Worm (Caenorhabditis elegans) whole organism, mixed stage, embryonic: ENCODE measurements around the gene T28A8.6.

Experiments
- M03D4.4 ChIP-seq: sonication (generic microtip); optimal IDR thresholded peaks from 2 replicates; lab custom pipeline; 2017; ENCODE audit warnings: mild to moderate bottlenecking, missing genetic modification characterization, missing compliant biosample characterization
- bed-3 ChIP-seq: fragments of 200-800 bp; sonication (Bioruptor generic); optimal IDR thresholded peaks from 3 replicates; lab custom pipeline; 2018; ENCODE audit warnings: mild to moderate bottlenecking, missing genetic modification characterization, moderate library complexity, missing compliant biosample characterization
- ceh-43 ChIP-seq: fragments of 200-800 bp; sonication (Bioruptor generic); optimal IDR thresholded peaks from 2 replicates; lab custom pipeline; 2018; ENCODE audit warnings: mild to moderate bottlenecking, missing genetic modification characterization, moderate library complexity, missing compliant biosample characterization
- ceh-83 ChIP-seq: fragments of 200-800 bp; sonication (Bioruptor generic); optimal IDR thresholded peaks from 2 replicates; lab custom pipeline; 2018; ENCODE audit warnings: mild to moderate bottlenecking, missing genetic modification characterization, missing compliant biosample characterization
- ces-1 ChIP-seq: fragments of 150-350 bp; optimal IDR thresholded peaks from 2 replicates; lab custom pipeline; 2014; ENCODE audit warnings: missing biosample characterization, missing genetic modification reagents, missing genetic modification characterization
- cnd-1 ChIP-seq: fragments of 200-800 bp; sonication (Bioruptor generic); optimal IDR thresholded peaks from 2 replicates; lab custom pipeline; 2018; ENCODE audit warnings: mild to moderate bottlenecking, missing genetic modification characterization, missing compliant biosample characterization
- drap-1 ChIP-seq: fragments of 200-800 bp; sonication (Bioruptor generic); optimal IDR thresholded peaks from 3 replicates; lab custom pipeline; 2018; ENCODE audit warnings: mild to moderate bottlenecking, missing genetic modification characterization, missing compliant biosample characterization
- elt-3 ChIP-seq: fragments of 150-350 bp; optimal IDR thresholded peaks from 2 replicates; lab custom pipeline; 2014; ENCODE audit warnings: missing biosample characterization, missing genetic modification characterization
- flh-1 ChIP-seq: fragments of 200-800 bp; sonication (Bioruptor generic); optimal IDR thresholded peaks from 2 replicates; lab custom pipeline; 2018; ENCODE audit warnings: mild to moderate bottlenecking, missing genetic modification characterization, moderate library complexity, missing compliant biosample characterization
- ham-2 ChIP-seq: fragments of 200-800 bp; sonication (Bioruptor generic); optimal IDR thresholded peaks from 2 replicates; lab custom pipeline; 2018; ENCODE audit warnings: mild to moderate bottlenecking, missing genetic modification characterization, missing compliant biosample characterization
- hlh-1 ChIP-seq: fragments of 150-350 bp; optimal IDR thresholded peaks from 2 replicates; lab custom pipeline; 2014; ENCODE audit warnings: missing biosample characterization, missing genetic modification reagents, missing genetic modification characterization
- lin-13 ChIP-seq: fragments of 150-350 bp; optimal IDR thresholded peaks from 2 replicates; lab custom pipeline; 2014; ENCODE audit warnings: missing biosample characterization, missing genetic modification characterization
- lin-32 ChIP-seq: fragments of 200-800 bp; sonication (Bioruptor generic); optimal IDR thresholded peaks from 2 replicates; lab custom pipeline; 2018; ENCODE audit warnings: mild to moderate bottlenecking, missing genetic modification characterization, missing compliant biosample characterization
- lsy-2 ChIP-seq: fragments of 150-350 bp; optimal IDR thresholded peaks from 2 replicates; lab custom pipeline; 2014; ENCODE audit warnings: missing biosample characterization, missing genetic modification characterization
- mab-5 ChIP-seq: fragments of 150-350 bp; optimal IDR thresholded peaks from 2 replicates; lab custom pipeline; 2014; ENCODE audit warnings: missing biosample characterization, missing genetic modification characterization
- mep-1 ChIP-seq: fragments of 150-350 bp; optimal IDR thresholded peaks from 2 replicates; lab custom pipeline; 2017; ENCODE audit warnings: missing biosample characterization, missing genetic modification reagents, missing genetic modification characterization, inconsistent platforms
- mls-2 ChIP-seq: sonication (generic microtip); optimal IDR thresholded peaks from 2 replicates; lab custom pipeline; 2016; ENCODE audit warnings: mild to moderate bottlenecking, missing genetic modification characterization, moderate library complexity, missing compliant biosample characterization
- nhr-12 ChIP-seq: fragments of 150-350 bp; optimal IDR thresholded peaks from 2 replicates; lab custom pipeline; 2014; ENCODE audit warnings: missing biosample characterization, missing genetic modification characterization
- nhr-2 ChIP-seq: fragments of 150-350 bp; optimal IDR thresholded peaks from 2 replicates; lab custom pipeline; 2014; ENCODE audit warnings: missing biosample characterization, missing genetic modification characterization
- nhr-237 ChIP-seq: fragments of 150-350 bp; optimal IDR thresholded peaks from 2 replicates; lab custom pipeline; 2014; ENCODE audit warnings: missing biosample characterization, missing genetic modification characterization
- nhr-28 ChIP-seq: fragments of 150-350 bp; optimal IDR thresholded peaks from 2 replicates; lab custom pipeline; 2014; ENCODE audit warnings: missing biosample characterization, missing genetic modification characterization
- nhr-76 ChIP-seq: sonication (generic microtip); optimal IDR thresholded peaks from 2 replicates; lab custom pipeline; 2017; ENCODE audit warnings: missing biosample characterization, missing genetic modification characterization
- pha-4 ChIP-seq: fragments of 150-350 bp; optimal IDR thresholded peaks from 2 replicates; lab custom pipeline; 2018; ENCODE audit warnings: missing biosample characterization, missing genetic modification reagents, missing genetic modification characterization
- sem-2 ChIP-seq: fragments of 200-800 bp; sonication (Bioruptor generic); optimal IDR thresholded peaks from 2 replicates; lab custom pipeline; 2018; ENCODE audit warnings: mild to moderate bottlenecking, missing genetic modification characterization, missing compliant biosample characterization
- snpc-4 ChIP-seq: fragments of 150-350 bp; optimal IDR thresholded peaks from 2 replicates; lab custom pipeline; 2014; ENCODE audit warnings: missing biosample characterization, missing genetic modification characterization
- sptf-1 ChIP-seq: sonication (generic microtip); optimal IDR thresholded peaks from 2 replicates; lab custom pipeline; 2017; ENCODE audit warnings: mild to moderate bottlenecking, missing genetic modification characterization, moderate library complexity, missing compliant biosample characterization
- tbx-8 ChIP-seq: fragments of 200-800 bp; sonication (Bioruptor generic); optimal IDR thresholded peaks from 2 replicates; lab custom pipeline; 2018; ENCODE audit warnings: mild to moderate bottlenecking, missing genetic modification characterization, moderate library complexity, missing compliant biosample characterization
- unc-120 ChIP-seq: sonication (generic microtip); optimal IDR thresholded peaks from 2 replicates; lab custom pipeline; 2017; ENCODE audit warnings: missing genetic modification characterization, missing compliant biosample characterization; ENCODE audit not compliant: poor library complexity, severe bottlenecking
- unc-39 ChIP-seq: fragments of 150-350 bp; optimal IDR thresholded peaks from 2 replicates; lab custom pipeline; 2014; ENCODE audit warnings: missing biosample characterization, missing genetic modification characterization
- unc-62 ChIP-seq: fragments of 150-350 bp; optimal IDR thresholded peaks from 2 replicates; lab custom pipeline; 2014; ENCODE audit warnings: missing biosample characterization, missing genetic modification reagents, missing genetic modification characterization

T28A8.6 gene

DNA sequence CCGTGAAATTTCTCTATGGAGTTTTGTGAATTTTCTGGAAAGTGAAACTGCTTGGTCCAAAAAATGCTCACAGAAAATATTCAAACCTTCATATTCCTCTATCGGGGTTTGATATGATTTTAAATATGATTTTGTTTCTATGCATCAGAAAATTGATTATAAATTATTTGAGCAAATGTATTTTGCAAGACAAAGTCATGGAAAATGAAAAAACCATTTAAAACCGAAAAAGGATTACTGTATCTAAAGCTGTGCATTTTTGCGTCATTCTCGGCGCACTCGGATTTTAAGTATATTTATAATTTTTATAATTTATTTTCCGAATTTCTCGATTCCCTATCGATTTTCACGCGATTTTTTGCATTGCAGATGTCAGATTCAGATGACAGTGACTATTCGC is 27.5 kb upstream of the T28A8.6 start, which contains the start of gene pssy-2:
Gene pssy-2, plus strand, starts transcription at position 301 of the 400 bp plus-strand sequence.
- no peak for TF ChIP-seq nhr-237
- no peak for TF ChIP-seq elt-3 (tag; lab: Kevin White, UChicago)
- TF ChIP-seq ces-1 (GFP tag; lab: Kevin White, UChicago), result no peak
- no peak for TF ChIP-seq mep-1 (tag; lab: Kevin White, UChicago)
- no peak for TF ChIP-seq bed-3 (GFP tag; lab: Kevin White, UChicago)
- TF ChIP-seq lin-13, result no peak
- no peak for TF ChIP-seq unc-120 (tag; lab: Kevin White, UChicago)
- TF ChIP-seq nhr-76 (tag; lab: Kevin White, UChicago), result no peak
- TF ChIP-seq cnd-1 (tag; lab: Kevin White, UChicago), result no peak
- TF ChIP-seq ceh-43 (GFP tag; lab: Kevin White, UChicago), result no peak
- TF ChIP-seq nhr-28 (tag; lab: Kevin White, UChicago), result no peak
- TF ChIP-seq unc-39 (tag; lab: Kevin White, UChicago), result no peak
- TF ChIP-seq nhr-2 (tag; lab: Kevin White, UChicago), result no peak
- no peak for TF ChIP-seq flh-1 (GFP tag; lab: Kevin White, UChicago)
- TF ChIP-seq ceh-83 (GFP tag; lab: Kevin White, UChicago), result no peak
- no peak for TF ChIP-seq nhr-12 (tag; lab: Kevin White, UChicago)
- no peak for TF ChIP-seq mab-5 (tag; lab: Kevin White, UChicago)

- TF ChIP-seq mls-2 (tag; lab: Kevin White, UChicago), result no peak
- TF ChIP-seq cnd-1 (tag; lab: Kevin White, UChicago), result peak; percentile 54
Measured at ce11 chrIII:13474482-13474881, 24.5 kb upstream of the T28A8.6 start.

ce11 chrIII:13476682-13477081 is 22.3 kb upstream of the T28A8.6 start, which contains the start of gene T27E9.6:
TSS of gene T27E9.6 (minus strand) at chrIII:13476782.
- TF ChIP-seq nhr-28 (tag; lab: Kevin White, UChicago) (no peak), nhr-237 (no peak), lin-32 (GFP tag; lab: Kevin White, UChicago) (no peak), unc-39 (tag; lab: Kevin White, UChicago) (no peak), mep-1 (tag; lab: Kevin White, UChicago) (no peak), unc-120 (tag; lab: Kevin White, UChicago) (no peak), ceh-43 (GFP tag; lab: Kevin White, UChicago) (no peak), ceh-83 (GFP tag; lab: Kevin White, UChicago) (no peak)

ce11 chrIII:13484024-13484423 is 15.0 kb upstream of the T28A8.6 start, which contains the start of gene acc-4:
TSS of gene acc-4 (minus strand) at chrIII:13484124.
- no peak for TF ChIP-seq unc-62

- TF ChIP-seq nhr-237 (no peak), ceh-83 (GFP tag; lab: Kevin White, UChicago) (no peak), lsy-2 (tag; lab: Kevin White, UChicago) (no peak), cnd-1 (tag; lab: Kevin White, UChicago) (no peak), lin-32 (GFP tag; lab: Kevin White, UChicago) (no peak), bed-3 (GFP tag; lab: Kevin White, UChicago) (no peak)
Measured at ce11 chrIII:13492377-13492776, 6.6 kb upstream of the T28A8.6 start, which contains the start of gene twk-40. TSS of gene twk-40 (minus strand) at chrIII:13492477.

ce11 chrIII:13495571-13495970 is 3.4 kb upstream of the T28A8.6 start, which contains the start of gene T28A8.2:
TSS of gene T28A8.2 (minus strand) at chrIII:13495671.
- no peak for TF ChIP-seq ham-2
- no peak for TF ChIP-seq lsy-2 (tag; lab: Kevin White, UChicago)
- no peak for TF ChIP-seq sem-2 (GFP tag; lab: Kevin White, UChicago)
- TF ChIP-seq tbx-8 (GFP tag; lab: Kevin White, UChicago), result no peak
- no peak for TF ChIP-seq cnd-1 (tag; lab: Kevin White, UChicago)
- TF ChIP-seq flh-1 (GFP tag; lab: Kevin White, UChicago), result no peak
- TF ChIP-seq nhr-237, result no peak
- no peak for TF ChIP-seq unc-62
- no peak for TF ChIP-seq nhr-76 (tag; lab: Kevin White, UChicago)
- no peak for TF ChIP-seq pha-4 (tag; lab: Kevin White, UChicago)
- TF ChIP-seq bed-3 (GFP tag; lab: Kevin White, UChicago), result no peak
- TF ChIP-seq snpc-4, result no peak

DNA sequence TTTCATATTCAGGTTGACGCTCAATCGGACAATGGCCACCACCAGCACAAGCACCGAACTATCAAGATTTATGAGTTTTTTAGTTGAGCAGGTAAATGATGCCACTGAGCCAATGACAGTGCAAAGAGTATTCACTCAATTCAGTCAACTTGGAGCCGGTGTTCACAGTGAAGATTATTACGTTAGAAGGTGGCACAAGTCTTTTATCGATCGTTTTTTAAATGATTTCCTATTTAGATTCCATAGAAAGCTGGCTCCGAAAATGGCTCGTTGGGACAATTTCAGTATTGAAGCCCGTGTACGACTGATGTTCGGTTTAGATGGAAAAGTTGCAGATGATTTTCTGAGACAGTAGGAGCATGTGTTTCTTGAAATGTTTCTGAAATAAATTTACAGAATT is 2.6 kb downstream of the T28A8.6 start, which contains the start of gene T28A8.5:
Gene T28A8.5, plus strand, starts transcription at position 32 of the 400 bp plus-strand sequence.
- TF ChIP-seq unc-62, result no peak
- TF ChIP-seq sptf-1 (tag; lab: Kevin White, UChicago), result no peak
- TF ChIP-seq sem-2 (GFP tag; lab: Kevin White, UChicago), result no peak
- no peak for TF ChIP-seq lin-32 (GFP tag; lab: Kevin White, UChicago)
- TF ChIP-seq ham-2, result no peak
- no peak for TF ChIP-seq unc-120 (tag; lab: Kevin White, UChicago)
- TF ChIP-seq drap-1 (GFP tag; lab: Kevin White, UChicago), result no peak
- no peak for TF ChIP-seq hlh-1 (tag; lab: Kevin White, UChicago)
- TF ChIP-seq nhr-12 (tag; lab: Kevin White, UChicago), result no peak
- TF ChIP-seq nhr-76 (tag; lab: Kevin White, UChicago), result no peak
- no peak for TF ChIP-seq snpc-4
- TF ChIP-seq nhr-2 (tag; lab: Kevin White, UChicago), result no peak
- TF ChIP-seq bed-3 (GFP tag; lab: Kevin White, UChicago), result no peak
- no peak for TF ChIP-seq M03D4.4
- no peak for TF ChIP-seq nhr-237
